Fruit fly (Drosophila melanogaster) whole organism, pupa: ENCODE measurements around the gene CG6567.

ENCODE experiments used
- CG10348 ChIP-seq: fragments of 200-800 bp; sonication (Bioruptor generic); IDR thresholded peaks from 2 replicates; pipeline ENCODE4 v1.3.6; 2022; ENCODE audit warnings: missing biosample characterization, missing genetic modification characterization
- CG12605 ChIP-seq: fragments of 200-800 bp; sonication (Bioruptor generic); IDR thresholded peaks from 2 replicates; pipeline ENCODE4 v1.3.6; 2022; ENCODE audit warnings: missing biosample characterization, missing genetic modification characterization
- CG14655 ChIP-seq: fragments of 200-800 bp; sonication (Bioruptor generic); optimal IDR thresholded peaks from 3 replicates; lab custom pipeline; 2017; ENCODE audit warnings: mild to moderate bottlenecking, missing biosample characterization, missing genetic modification reagents, missing genetic modification characterization
- CG17806 ChIP-seq: fragments of 200-800 bp; sonication (Bioruptor generic); optimal IDR thresholded peaks from 2 replicates; lab custom pipeline; 2018; ENCODE audit warnings: missing biosample characterization, mild to moderate bottlenecking, missing genetic modification characterization, moderate library complexity
- CG8301 ChIP-seq: fragments of 200-800 bp; sonication (Bioruptor generic); optimal IDR thresholded peaks from 2 replicates; lab custom pipeline; 2018; ENCODE audit warnings: missing biosample characterization, mild to moderate bottlenecking, missing genetic modification characterization
- CG9948 ChIP-seq: fragments of 200-800 bp; sonication (Bioruptor generic); optimal IDR thresholded peaks from 2 replicates; lab custom pipeline; 2018; ENCODE audit warnings: missing biosample characterization, mild to moderate bottlenecking, missing genetic modification characterization, moderate library complexity
- D1 ChIP-seq: fragments of 200-800 bp; sonication (Bioruptor generic); optimal IDR thresholded peaks from 2 replicates; lab custom pipeline; 2018; ENCODE audit warnings: missing biosample characterization, mild to moderate bottlenecking, missing genetic modification characterization, moderate library complexity
- EcR ChIP-seq: fragments of 200-800 bp; sonication (Bioruptor generic); optimal IDR thresholded peaks from 3 replicates; lab custom pipeline; 2019; ENCODE audit warnings: missing biosample characterization, missing genetic modification characterization, mild to moderate bottlenecking, moderate library complexity, missing genetic modification reagents
- Ets98B ChIP-seq: fragments of 200-800 bp; sonication (Bioruptor generic); IDR thresholded peaks from 2 replicates; pipeline ENCODE4 v1.3.6; 2022; ENCODE audit warnings: missing biosample characterization, missing genetic modification characterization
- Pif1A ChIP-seq: fragments of 200-800 bp; sonication (Bioruptor generic); optimal IDR thresholded peaks from 3 replicates; lab custom pipeline; 2016; ENCODE audit warnings: missing biosample characterization, missing genetic modification characterization
- Pif1B ChIP-seq: fragments of 200-800 bp; sonication (Bioruptor generic); optimal IDR thresholded peaks from 3 replicates; lab custom pipeline; 2016; ENCODE audit warnings: missing biosample characterization, missing genetic modification characterization
- rn ChIP-seq: fragments of 200-800 bp; sonication (Bioruptor generic); IDR thresholded peaks from 2 replicates; pipeline ENCODE4 v1.3.6; 2022; ENCODE audit warnings: missing biosample characterization, missing genetic modification characterization

DNA sequence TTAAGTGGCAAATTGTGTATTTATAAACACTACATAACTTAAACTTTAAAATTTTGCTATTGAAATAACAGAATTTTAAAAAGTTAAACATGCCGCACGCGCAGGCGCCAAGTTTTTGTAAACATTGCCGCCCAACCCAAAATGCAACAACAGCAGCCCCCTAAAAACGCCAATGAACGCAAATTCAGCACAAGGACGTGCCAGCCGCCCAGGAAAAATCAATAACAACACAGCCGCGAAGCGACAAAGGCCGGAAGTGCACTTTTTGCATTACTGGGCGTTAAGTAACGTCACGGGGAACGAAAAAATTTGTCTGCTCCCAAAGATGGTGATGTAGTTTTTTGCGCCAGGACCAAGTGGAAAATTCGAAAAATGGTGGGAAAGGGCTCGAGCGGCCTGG is 18.6 kb upstream of the CG6567 start, which contains the start of gene CG4596:
- TF ChIP-seq CG10348 (no peak), CG8301 (tag; lab: Kevin White, UChicago) (no peak), CG9948 (tag; lab: Kevin White, UChicago) (no peak), CG12605 (GFP tag; lab: Robert Waterston, UW) (no peak), Pif1A (GFP tag; lab: Kevin White, UChicago) (no peak), EcR (GFP tag; lab: Kevin White, UChicago) (no peak), D1 (tag; lab: Kevin White, UChicago) (no peak), Ets98B (GFP tag; lab: Robert Waterston, UW) (no peak), CG17806 (tag; lab: Kevin White, UChicago) (no peak), rn (GFP tag; lab: Robert Waterston, UW) (no peak), Pif1B (GFP tag; lab: Kevin White, UChicago) (no peak), CG14655 (GFP tag; lab: Kevin White, UChicago) (no peak)
